Worm (Caenorhabditis elegans): ENCODE data around the gene clec-67.

Gene clec-67

DNA sequence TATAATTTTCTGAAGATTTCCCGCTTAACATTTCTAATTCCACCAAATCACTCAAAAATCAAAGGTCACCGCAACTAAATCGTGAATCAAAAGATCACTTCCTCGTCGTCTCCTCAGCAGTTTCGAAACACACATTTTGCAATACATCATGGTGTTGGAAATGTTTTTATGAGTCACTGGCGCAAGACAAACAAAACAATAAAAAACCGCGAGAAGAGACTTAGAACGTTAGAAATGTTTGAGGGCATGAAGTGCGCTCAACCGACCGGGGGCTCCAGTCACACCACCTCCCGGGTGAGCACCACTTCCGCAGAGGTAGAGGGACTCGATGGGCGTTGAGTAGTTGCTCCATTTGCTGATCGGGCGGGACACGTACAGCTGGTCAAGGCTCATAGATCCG, 46.7 kb upstream of the clec-67 start:
- no peak for TF ChIP-seq nhr-11 (tag; optimal IDR thresholded peaks at IDR 0.05)
- TF ChIP-seq sma-9 (GFP tag; optimal IDR thresholded peaks at IDR 0.05) = peak; percentile 73
- no peak for TF ChIP-seq sma-9 (tag; optimal IDR thresholded peaks at IDR 0.05)
- no peak for TF ChIP-seq ceh-82 (tag; optimal IDR thresholded peaks at IDR 0.05)
- TF ChIP-seq alr-1 (tag; optimal IDR thresholded peaks at IDR 0.05) = no peak
- no peak for TF ChIP-seq lin-13 (GFP tag; optimal IDR thresholded peaks at IDR 0.05)
- no peak for TF ChIP-seq lsy-2 (tag; optimal IDR thresholded peaks at IDR 0.05)
- TF ChIP-seq dmd-4 (tag; optimal IDR thresholded peaks at IDR 0.05) = no peak
- no peak for TF ChIP-seq lin-39 (tag; optimal IDR thresholded peaks at IDR 0.05)
- TF ChIP-seq F13H6.1 (tag; optimal IDR thresholded peaks at IDR 0.05) = peak; percentile 33
- no peak for TF ChIP-seq nhr-6 (tag; optimal IDR thresholded peaks at IDR 0.05)
- TF ChIP-seq blmp-1 (tag; optimal IDR thresholded peaks at IDR 0.05; ENCODE audit: insufficient read depth) = no peak
- TF ChIP-seq nhr-129 (tag; optimal IDR thresholded peaks at IDR 0.05) = peak; percentile 47
- TF ChIP-seq egl-27 (tag; optimal IDR thresholded peaks at IDR 0.05) = peak; percentile 21
- TF ChIP-seq ama-1 (optimal IDR thresholded peaks at IDR 0.05) = no peak
- TF ChIP-seq snpc-4 (tag; optimal IDR thresholded peaks at IDR 0.05) = no peak
- TF ChIP-seq nhr-25 (tag; optimal IDR thresholded peaks at IDR 0.05) = no peak
- no peak for TF ChIP-seq zag-1 (tag; optimal IDR thresholded peaks at IDR 0.05)
- no peak for TF ChIP-seq nhr-77 (tag; optimal IDR thresholded peaks at IDR 0.05)
- TF ChIP-seq fos-1 (tag; optimal IDR thresholded peaks at IDR 0.05) = peak; percentile 82
- no peak for TF ChIP-seq ceh-16 (tag; optimal IDR thresholded peaks at IDR 0.05)
- peak; percentile 75 for TF ChIP-seq unc-55 (GFP tag; optimal IDR thresholded peaks at IDR 0.05)
- no peak for TF ChIP-seq nhr-10 (tag; optimal IDR thresholded peaks at IDR 0.05)
- no peak for TF ChIP-seq R02D3.7 (tag; optimal IDR thresholded peaks at IDR 0.05)
- no peak for TF ChIP-seq aly-2 (tag; optimal IDR thresholded peaks at IDR 0.05)
- TF ChIP-seq nhr-21 (tag; optimal IDR thresholded peaks at IDR 0.05) = no peak
- TF ChIP-seq lin-11 (tag; optimal IDR thresholded peaks at IDR 0.05) = no peak
- no peak for TF ChIP-seq elt-1 (tag; optimal IDR thresholded peaks at IDR 0.05)
- peak; percentile 85 for TF ChIP-seq mab-5 (tag; optimal IDR thresholded peaks at IDR 0.05)
- no peak for TF ChIP-seq ZK546.5 (tag; optimal IDR thresholded peaks at IDR 0.05)
- TF ChIP-seq nhr-237 (tag; optimal IDR thresholded peaks at IDR 0.05) = no peak
- no peak for TF ChIP-seq nhr-12 (tag; optimal IDR thresholded peaks at IDR 0.05)
- TF ChIP-seq mbf-1 (tag; optimal IDR thresholded peaks at IDR 0.05) = no peak
- peak; percentile 45 for TF ChIP-seq sem-4 (tag; optimal IDR thresholded peaks at IDR 0.05)
- TF ChIP-seq ztf-4 (tag; optimal IDR thresholded peaks at IDR 0.05) = no peak
- no peak for TF ChIP-seq ztf-1 (GFP tag; conservative IDR thresholded peaks at IDR 0.05)
- TF ChIP-seq ztf-11 (tag; optimal IDR thresholded peaks at IDR 0.05) = no peak
- no peak for TF ChIP-seq elt-3 (tag; optimal IDR thresholded peaks at IDR 0.05)
- no peak for TF ChIP-seq unc-39 (tag; optimal IDR thresholded peaks at IDR 0.05)
- peak; percentile 31 for TF ChIP-seq crh-2 (tag; optimal IDR thresholded peaks at IDR 0.05)
- TF ChIP-seq gmeb-1 (tag; optimal IDR thresholded peaks at IDR 0.05) = no peak
- TF ChIP-seq unc-62 (GFP tag; optimal IDR thresholded peaks at IDR 0.05) = no peak
- peak; percentile 41 for TF ChIP-seq Y55F3AM.14 (GFP tag; optimal IDR thresholded peaks at IDR 0.05)
- TF ChIP-seq C34F6.9 (tag; optimal IDR thresholded peaks at IDR 0.05) = peak; percentile 59
- TF ChIP-seq nhr-23 (tag; optimal IDR thresholded peaks at IDR 0.05) = no peak
- no peak for TF ChIP-seq peb-1 (tag; optimal IDR thresholded peaks at IDR 0.05)
- TF ChIP-seq sma-3 (GFP tag; optimal IDR thresholded peaks at IDR 0.05) = peak; percentile 42
- TF ChIP-seq skn-1 (tag; optimal IDR thresholded peaks at IDR 0.05) = no peak
- TF ChIP-seq mdl-1 (tag; optimal IDR thresholded peaks at IDR 0.05) = no peak

DNA sequence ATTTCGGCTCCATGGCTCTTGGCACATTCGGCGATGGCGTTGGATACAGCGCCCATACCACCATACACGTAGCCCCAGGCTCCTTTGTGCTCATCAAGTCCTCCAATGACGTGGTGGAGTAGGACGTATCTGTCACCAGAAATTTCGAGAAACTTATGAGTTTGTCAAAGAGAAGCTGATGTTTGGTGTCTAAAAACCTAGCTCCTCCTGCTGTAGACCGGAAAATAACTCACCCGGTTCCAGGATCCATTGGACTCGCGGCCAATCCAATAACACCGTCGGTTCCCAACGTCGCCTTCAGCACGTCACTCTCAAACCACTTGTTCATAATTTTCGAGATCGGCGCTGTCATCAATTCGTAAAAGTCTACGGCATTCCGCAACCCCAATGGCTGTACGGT, 45.0 kb upstream of the clec-67 start:
- TF ChIP-seq ceh-16 (tag; optimal IDR thresholded peaks at IDR 0.05) (no peak), sem-4 (tag; optimal IDR thresholded peaks at IDR 0.05) (no peak), nhr-11 (tag; optimal IDR thresholded peaks at IDR 0.05) (no peak), lin-11 (tag; optimal IDR thresholded peaks at IDR 0.05) (no peak), unc-55 (GFP tag; optimal IDR thresholded peaks at IDR 0.05) (no peak), ztf-11 (tag; optimal IDR thresholded peaks at IDR 0.05) (no peak), nhr-77 (tag; optimal IDR thresholded peaks at IDR 0.05) (no peak), sma-3 (GFP tag; optimal IDR thresholded peaks at IDR 0.05) (no peak), sma-9 (GFP tag; optimal IDR thresholded peaks at IDR 0.05) (no peak), sma-9 (tag; optimal IDR thresholded peaks at IDR 0.05) (no peak), unc-39 (tag; optimal IDR thresholded peaks at IDR 0.05) (no peak), ZK546.5 (tag; optimal IDR thresholded peaks at IDR 0.05) (no peak), Y55F3AM.14 (GFP tag; optimal IDR thresholded peaks at IDR 0.05) (no peak), nhr-25 (tag; optimal IDR thresholded peaks at IDR 0.05) (no peak)
